Worm (Caenorhabditis elegans) whole organism, L3 larva: ENCODE results near the gene deg-3.

Experiments
- R02D3.7 ChIP-seq: fragments of 150-350 bp; optimal IDR thresholded peaks from 2 replicates; lab custom pipeline; 2014; ENCODE audit warnings: missing biosample characterization, missing genetic modification characterization
- ZK546.5 ChIP-seq: sonication (generic microtip); optimal IDR thresholded peaks from 2 replicates; lab custom pipeline; 2017; ENCODE audit warnings: missing biosample characterization, missing genetic modification characterization
- aly-2 ChIP-seq: fragments of 150-350 bp; optimal IDR thresholded peaks from 2 replicates; lab custom pipeline; 2014; ENCODE audit warnings: missing biosample characterization, missing genetic modification characterization
- ama-1 ChIP-seq: fragments of 150-350 bp; optimal IDR thresholded peaks from 2 replicates; lab custom pipeline; 2018
- ceh-28 ChIP-seq: fragments of 150-350 bp; optimal IDR thresholded peaks from 2 replicates; lab custom pipeline; 2014; ENCODE audit warnings: missing biosample characterization, missing genetic modification reagents, missing genetic modification characterization
- ceh-82 ChIP-seq: fragments of 150-350 bp; optimal IDR thresholded peaks from 2 replicates; lab custom pipeline; 2014; ENCODE audit warnings: missing biosample characterization, missing genetic modification characterization
- ceh-9 ChIP-seq: sonication (generic microtip); optimal IDR thresholded peaks from 2 replicates; lab custom pipeline; 2018; ENCODE audit warnings: missing biosample characterization, missing genetic modification characterization
- daf-12 ChIP-seq: fragments of 150-350 bp; optimal IDR thresholded peaks from 2 replicates; lab custom pipeline; 2014; ENCODE audit warnings: missing biosample characterization, missing genetic modification reagents, missing genetic modification characterization
- egl-5 ChIP-seq: fragments of 150-350 bp; optimal IDR thresholded peaks from 2 replicates; lab custom pipeline; 2017; ENCODE audit warnings: missing biosample characterization, missing genetic modification reagents, missing genetic modification characterization, inconsistent platforms
- elt-1 ChIP-seq: fragments of 150-350 bp; optimal IDR thresholded peaks from 2 replicates; lab custom pipeline; 2014; ENCODE audit warnings: missing biosample characterization, missing genetic modification characterization
- elt-2 ChIP-seq: sonication (generic microtip); optimal IDR thresholded peaks from 2 replicates; lab custom pipeline; 2016; ENCODE audit warnings: missing genetic modification reagents, mild to moderate bottlenecking, missing genetic modification characterization, missing compliant biosample characterization
- elt-3 ChIP-seq, 3 experiments: fragments of 150-350 bp in 1 of 3; sonication (generic microtip) in 2 of 3; optimal IDR thresholded peaks; 2 replicates in 2 of 3; 4 replicates in 1 of 3; lab custom pipeline; 2014 to 2017; ENCODE audit warnings: missing biosample characterization in 3 of 3, missing genetic modification characterization in 3 of 3
- eor-1 ChIP-seq, 2 experiments: fragments of 150-350 bp; optimal IDR thresholded peaks; 2 replicates each; lab custom pipeline; 2014 to 2018; ENCODE audit warnings: missing biosample characterization in 2 of 2, missing genetic modification characterization in 2 of 2
- fkh-10 ChIP-seq: sonication (generic microtip); optimal IDR thresholded peaks from 2 replicates; lab custom pipeline; 2017; ENCODE audit warnings: missing biosample characterization, missing genetic modification reagents, missing genetic modification characterization
- fkh-2 ChIP-seq: fragments of 150-350 bp; optimal IDR thresholded peaks from 2 replicates; lab custom pipeline; 2014; ENCODE audit warnings: missing biosample characterization, missing genetic modification reagents, missing genetic modification characterization
- fos-1 ChIP-seq: fragments of 150-350 bp; optimal IDR thresholded peaks from 2 replicates; lab custom pipeline; 2014; ENCODE audit warnings: missing biosample characterization, missing genetic modification characterization
- hmg-11 ChIP-seq: sonication (generic microtip); optimal IDR thresholded peaks from 2 replicates; lab custom pipeline; 2016; ENCODE audit warnings: missing genetic modification characterization, missing compliant biosample characterization
- jun-1 ChIP-seq: fragments of 150-350 bp; optimal IDR thresholded peaks from 2 replicates; lab custom pipeline; 2014; ENCODE audit warnings: missing biosample characterization, missing genetic modification reagents, missing genetic modification characterization
- lin-15B ChIP-seq: fragments of 150-350 bp; optimal IDR thresholded peaks from 2 replicates; lab custom pipeline; 2014; ENCODE audit warnings: missing biosample characterization, missing genetic modification characterization
- lin-39 ChIP-seq: fragments of 150-350 bp; optimal IDR thresholded peaks from 2 replicates; lab custom pipeline; 2018; ENCODE audit warnings: missing biosample characterization, missing genetic modification reagents, missing genetic modification characterization
- lsy-12 ChIP-seq: sonication (generic microtip); optimal IDR thresholded peaks from 2 replicates; lab custom pipeline; 2016; ENCODE audit warnings: mild to moderate bottlenecking, missing genetic modification characterization, missing compliant biosample characterization
- mdl-1 ChIP-seq: fragments of 150-350 bp; optimal IDR thresholded peaks from 2 replicates; lab custom pipeline; 2014; ENCODE audit warnings: missing biosample characterization, missing genetic modification characterization
- mml-1 ChIP-seq: fragments of 150-350 bp; sonication (generic microtip); optimal IDR thresholded peaks from 3 replicates; lab custom pipeline; 2014; ENCODE audit warnings: missing biosample characterization, missing genetic modification characterization
- nfya-1 ChIP-seq: sonication (generic microtip); optimal IDR thresholded peaks from 2 replicates; lab custom pipeline; 2017; ENCODE audit warnings: missing genetic modification characterization, mild to moderate bottlenecking, missing compliant biosample characterization, antibody characterized with exemption, moderate library complexity; ENCODE audit not compliant: insufficient read depth
- nhr-11 ChIP-seq: fragments of 150-350 bp; optimal IDR thresholded peaks from 2 replicates; lab custom pipeline; 2014; ENCODE audit warnings: missing biosample characterization, missing genetic modification characterization
- nhr-12 ChIP-seq: fragments of 150-350 bp; optimal IDR thresholded peaks from 2 replicates; lab custom pipeline; 2014; ENCODE audit warnings: missing biosample characterization, missing genetic modification characterization
- nhr-23 ChIP-seq: fragments of 150-350 bp; optimal IDR thresholded peaks from 2 replicates; lab custom pipeline; 2014; ENCODE audit warnings: missing biosample characterization, missing genetic modification reagents, missing genetic modification characterization
- nhr-237 ChIP-seq: fragments of 150-350 bp; optimal IDR thresholded peaks from 2 replicates; lab custom pipeline; 2014; ENCODE audit warnings: missing biosample characterization, missing genetic modification characterization
- nhr-25 ChIP-seq: sonication (generic microtip); optimal IDR thresholded peaks from 2 replicates; lab custom pipeline; 2017; ENCODE audit warnings: missing biosample characterization, missing genetic modification characterization
- nhr-28 ChIP-seq: fragments of 150-350 bp; optimal IDR thresholded peaks from 2 replicates; lab custom pipeline; 2014; ENCODE audit warnings: missing biosample characterization, missing genetic modification characterization
- nhr-43 ChIP-seq: sonication (generic microtip); optimal IDR thresholded peaks from 2 replicates; lab custom pipeline; 2016; ENCODE audit warnings: mild to moderate bottlenecking, missing genetic modification characterization, missing compliant biosample characterization; ENCODE audit not compliant: poor library complexity, severe bottlenecking
- nhr-67 ChIP-seq: fragments of 150-350 bp; optimal IDR thresholded peaks from 2 replicates; lab custom pipeline; 2014; ENCODE audit warnings: missing biosample characterization, missing genetic modification characterization
- nhr-76 ChIP-seq: fragments of 150-350 bp; sonication (generic microtip); optimal IDR thresholded peaks from 5 replicates; lab custom pipeline; 2014; ENCODE audit warnings: missing biosample characterization, missing genetic modification characterization
- nhr-77 ChIP-seq: fragments of 150-350 bp; optimal IDR thresholded peaks from 2 replicates; lab custom pipeline; 2014; ENCODE audit warnings: missing biosample characterization, missing genetic modification characterization
- pha-4 ChIP-seq: fragments of 150-350 bp; optimal IDR thresholded peaks from 2 replicates; lab custom pipeline; 2014; ENCODE audit warnings: missing biosample characterization, missing genetic modification reagents, missing genetic modification characterization
- pqm-1 ChIP-seq: fragments of 150-350 bp; optimal IDR thresholded peaks from 2 replicates; lab custom pipeline; 2017; ENCODE audit warnings: missing biosample characterization, missing genetic modification characterization, inconsistent platforms
- sea-2 ChIP-seq: fragments of 150-350 bp; sonication (generic microtip); optimal IDR thresholded peaks from 4 replicates; lab custom pipeline; 2014; ENCODE audit warnings: missing biosample characterization, missing genetic modification reagents, missing genetic modification characterization
- skn-1 ChIP-seq: fragments of 150-350 bp; optimal IDR thresholded peaks from 2 replicates; lab custom pipeline; 2014; ENCODE audit warnings: missing biosample characterization, missing genetic modification characterization
- snpc-4 ChIP-seq: fragments of 150-350 bp; optimal IDR thresholded peaks from 2 replicates; lab custom pipeline; 2014; ENCODE audit warnings: missing biosample characterization, missing genetic modification characterization
- tbx-2 ChIP-seq: sonication (generic microtip); optimal IDR thresholded peaks from 2 replicates; lab custom pipeline; 2016; ENCODE audit warnings: mild to moderate bottlenecking, missing genetic modification characterization, missing compliant biosample characterization
- unc-39 ChIP-seq: sonication (generic microtip); optimal IDR thresholded peaks from 4 replicates; lab custom pipeline; 2017; ENCODE audit warnings: missing biosample characterization, missing genetic modification characterization
- unc-62 ChIP-seq: fragments of 150-350 bp; sonication (generic microtip); optimal IDR thresholded peaks from 4 replicates; lab custom pipeline; 2014; ENCODE audit warnings: missing biosample characterization, missing genetic modification reagents, missing genetic modification characterization
- zag-1 ChIP-seq: fragments of 150-350 bp; optimal IDR thresholded peaks from 2 replicates; lab custom pipeline; 2014; ENCODE audit warnings: missing biosample characterization, missing genetic modification characterization
- ztf-11 ChIP-seq: fragments of 150-350 bp; optimal IDR thresholded peaks from 2 replicates; lab custom pipeline; 2014; ENCODE audit warnings: missing biosample characterization, missing genetic modification characterization
- ztf-4 ChIP-seq: fragments of 150-350 bp; optimal IDR thresholded peaks from 2 replicates; lab custom pipeline; 2014; ENCODE audit warnings: missing biosample characterization, missing genetic modification characterization

Gene deg-3

ce11 chrV:11383032-11383431, 31.9 kb downstream of the deg-3 start, which contains the start of gene F55C10.5:
Gene F55C10.5 (plus strand): TSS chrV:11383105.
- TF ChIP-seq ztf-4 (tag; lab: Kevin White, UChicago), result no peak
- no peak for TF ChIP-seq lin-15B (tag; lab: Kevin White, UChicago)
- no peak for TF ChIP-seq nhr-67 (tag; lab: Kevin White, UChicago)
- TF ChIP-seq eor-1 (tag; optimal IDR thresholded peaks at IDR 0.05; lab: Kevin White, UChicago), result no peak
- no peak for TF ChIP-seq elt-1 (tag; lab: Kevin White, UChicago)
- TF ChIP-seq sea-2 (GFP tag; lab: Kevin White, UChicago), result no peak
- no peak for TF ChIP-seq aly-2 (tag; lab: Kevin White, UChicago)
- TF ChIP-seq pha-4, result no peak
- no peak for TF ChIP-seq nhr-76 (tag; lab: Kevin White, UChicago)
- no peak for TF ChIP-seq elt-2 (tag; lab: Kevin White, UChicago)
- TF ChIP-seq, all 47 proteins: peak for 0

- no peak for TF ChIP-seq mml-1 (tag; lab: Kevin White, UChicago)
- TF ChIP-seq ama-1, result no peak
- no peak for TF ChIP-seq fkh-2 (tag; lab: Kevin White, UChicago)
- no peak for TF ChIP-seq nhr-25 (tag; lab: Kevin White, UChicago)
- TF ChIP-seq nhr-11, result no peak
- peak; percentile 49 for TF ChIP-seq fkh-10 (GFP tag; lab: Kevin White, UChicago)
- TF ChIP-seq lsy-12 (tag; lab: Kevin White, UChicago), result no peak
- no peak for TF ChIP-seq ztf-4 (tag; lab: Kevin White, UChicago)
These were observed 34.4 kb downstream of the deg-3 start for ce11 chrV:11380571-11380970.

- no peak for TF ChIP-seq nhr-76 (tag; lab: Kevin White, UChicago)
- no peak for TF ChIP-seq snpc-4 (tag; lab: Kevin White, UChicago)
- no peak for TF ChIP-seq ceh-9
- no peak for TF ChIP-seq skn-1
- peak; percentile 38 for TF ChIP-seq lin-39 (tag; lab: Kevin White, UChicago)
These were observed 35.6 kb downstream of the deg-3 start for ce11 chrV:11379341-11379740.

- TF ChIP-seq ceh-82, result no peak
- TF ChIP-seq jun-1, result peak; percentile 23
- no peak for TF ChIP-seq nhr-43 (tag; lab: Kevin White, UChicago)
- no peak for TF ChIP-seq nhr-11
- TF ChIP-seq pqm-1, result peak; percentile 28
- TF ChIP-seq fos-1 (tag; lab: Kevin White, UChicago), result no peak
- TF ChIP-seq mdl-1, result no peak
- no peak for TF ChIP-seq elt-3 (tag; optimal IDR thresholded peaks at IDR 0.05; lab: Kevin White, UChicago)
- no peak for TF ChIP-seq R02D3.7 (tag; lab: Kevin White, UChicago)
- no peak for TF ChIP-seq nhr-28 (tag; lab: Kevin White, UChicago)
- TF ChIP-seq fkh-2 (tag; lab: Kevin White, UChicago), result no peak
- TF ChIP-seq lin-39 (tag; lab: Kevin White, UChicago), result peak; percentile 79
- TF ChIP-seq nhr-77, result no peak
- TF ChIP-seq snpc-4 (tag; lab: Kevin White, UChicago), result no peak
- no peak for TF ChIP-seq nhr-237 (tag; lab: Kevin White, UChicago)
- no peak for TF ChIP-seq daf-12 (tag; lab: Kevin White, UChicago)
- TF ChIP-seq nhr-12 (tag; lab: Kevin White, UChicago), result no peak
- TF ChIP-seq unc-39 (tag; lab: Kevin White, UChicago), result no peak
- no peak for TF ChIP-seq zag-1 (tag; lab: Kevin White, UChicago)
- no peak for TF ChIP-seq nhr-23 (tag; lab: Kevin White, UChicago)
- TF ChIP-seq nfya-1, result peak; percentile 77
- TF ChIP-seq eor-1 (tag; optimal IDR thresholded peaks at IDR 0.05; lab: Kevin White, UChicago), result no peak
- no peak for TF ChIP-seq nhr-25 (tag; lab: Kevin White, UChicago)
- TF ChIP-seq nhr-76 (tag; lab: Kevin White, UChicago), result no peak
- TF ChIP-seq tbx-2 (tag; lab: Kevin White, UChicago), result peak; percentile 52
- peak; percentile 77 for TF ChIP-seq ceh-28 (tag; lab: Kevin White, UChicago)
- TF ChIP-seq ztf-11, result no peak
- TF ChIP-seq elt-1 (tag; lab: Kevin White, UChicago), result no peak
- no peak for TF ChIP-seq lsy-12 (tag; lab: Kevin White, UChicago)
- peak; percentile 11 for TF ChIP-seq lin-15B (tag; lab: Kevin White, UChicago)
- TF ChIP-seq skn-1, result peak; percentile 51
- peak; percentile 49 for TF ChIP-seq pha-4
- TF ChIP-seq sea-2 (GFP tag; lab: Kevin White, UChicago), result no peak
- peak; percentile 18 for TF ChIP-seq fkh-10 (GFP tag; lab: Kevin White, UChicago)
- peak; percentile 96 for TF ChIP-seq hmg-11 (tag; lab: Kevin White, UChicago)
- TF ChIP-seq elt-2 (tag; lab: Kevin White, UChicago), result peak; percentile 45
- TF ChIP-seq ZK546.5 (tag; lab: Kevin White, UChicago), result no peak
- TF ChIP-seq ama-1, result no peak
- no peak for TF ChIP-seq unc-62 (GFP tag; lab: Kevin White, UChicago)
- peak; percentile 8 for TF ChIP-seq egl-5
These were observed 39.7 kb downstream of the deg-3 start, which contains the start of gene cnb-1 for ce11 chrV:11375150-11375792. Gene cnb-1 (plus strand): TSS chrV:11375742.
